Fruit fly (Drosophila melanogaster) S2 (cell line): ENCODE measurements around the gene Dcps.

Experiments used
- CG8478 ChIP-seq: fragments of >200 bp; optimal IDR thresholded peaks from 2 replicates; lab custom pipeline; 2018
- CTCF ChIP-seq, 2 experiments: fragments of >200 bp; optimal IDR thresholded peaks; 2 replicates each; lab custom pipeline; 2018

DNA sequence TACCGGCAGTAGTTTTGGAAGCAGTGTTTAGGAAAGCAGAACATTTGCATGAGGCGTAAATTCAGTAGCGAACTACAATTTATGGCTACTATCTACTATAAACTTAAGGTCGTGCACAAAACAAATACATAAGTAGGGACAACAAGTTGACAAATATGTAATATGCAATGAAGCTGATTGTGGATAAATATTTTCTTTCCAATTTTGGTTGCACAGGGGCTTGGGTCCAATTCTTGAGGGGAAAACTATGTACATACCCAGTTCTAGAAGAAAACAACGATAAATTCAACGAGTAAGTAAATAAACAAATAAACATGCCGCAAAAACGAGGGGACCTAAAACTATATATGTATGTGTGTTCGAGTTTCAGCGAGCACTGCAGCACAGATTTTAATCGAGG is 6.4 kb upstream of the Dcps start:
- TF ChIP-seq CG8478 (lab: Kevin White, UChicago) = no peak
- no peak for TF ChIP-seq CTCF (optimal IDR thresholded peaks at IDR 0.05; lab: Kevin White, UChicago)
